Worm (Caenorhabditis elegans) whole organism, midembryonic: ENCODE measurements around the gene cyp-34A7.

Experiments
- T22C8.4 ChIP-seq: fragments of 200-800 bp; sonication (Bioruptor generic); IDR thresholded peaks from 2 replicates; pipeline ENCODE4 v1.3.6; 2022; ENCODE audit warnings: missing genetic modification characterization, missing compliant biosample characterization
- cog-1 ChIP-seq: sonication (generic microtip); optimal IDR thresholded peaks from 2 replicates; lab custom pipeline; 2016; ENCODE audit warnings: missing genetic modification characterization, missing compliant biosample characterization
- flt-1 ChIP-seq: fragments of 200-800 bp; sonication (Bioruptor generic); IDR thresholded peaks from 2 replicates; pipeline ENCODE4 v1.3.6; 2022; ENCODE audit warnings: missing genetic modification characterization, missing compliant biosample characterization
- klf-2 ChIP-seq: fragments of 200-800 bp; sonication (Bioruptor generic); conservative IDR thresholded peaks from 2 replicates; pipeline ENCODE4 v1.3.6; 2022; ENCODE audit warnings: missing genetic modification reagents, missing genetic modification characterization, missing compliant biosample characterization
- med-1 ChIP-seq: sonication (generic microtip); optimal IDR thresholded peaks from 2 replicates; lab custom pipeline; 2017; ENCODE audit warnings: missing genetic modification characterization, mild to moderate bottlenecking, missing compliant biosample characterization, antibody characterized with exemption, missing genetic modification reagents; ENCODE audit not compliant: insufficient read depth
- ref-1 ChIP-seq: fragments of 200-800 bp; sonication (Bioruptor generic); conservative IDR thresholded peaks from 2 replicates; pipeline ENCODE4 v1.3.6; 2022; ENCODE audit warnings: missing genetic modification reagents, missing genetic modification characterization, missing compliant biosample characterization
- tab-1 ChIP-seq: fragments of 200-800 bp; sonication (Bioruptor generic); IDR thresholded peaks from 2 replicates; pipeline ENCODE4 v1.3.6; 2022; ENCODE audit warnings: missing genetic modification characterization, missing compliant biosample characterization
- ztf-23 ChIP-seq: fragments of 200-800 bp; sonication (Bioruptor generic); IDR thresholded peaks from 2 replicates; pipeline ENCODE4 v1.3.6; 2022; ENCODE audit warnings: missing genetic modification reagents, missing genetic modification characterization, missing compliant biosample characterization
- ztf-29 ChIP-seq: fragments of 200-800 bp; sonication (Bioruptor generic); IDR thresholded peaks from 2 replicates; pipeline ENCODE4 v1.3.6; 2022; ENCODE audit warnings: missing genetic modification reagents, missing genetic modification characterization, missing compliant biosample characterization

The cyp-34A7 gene

DNA sequence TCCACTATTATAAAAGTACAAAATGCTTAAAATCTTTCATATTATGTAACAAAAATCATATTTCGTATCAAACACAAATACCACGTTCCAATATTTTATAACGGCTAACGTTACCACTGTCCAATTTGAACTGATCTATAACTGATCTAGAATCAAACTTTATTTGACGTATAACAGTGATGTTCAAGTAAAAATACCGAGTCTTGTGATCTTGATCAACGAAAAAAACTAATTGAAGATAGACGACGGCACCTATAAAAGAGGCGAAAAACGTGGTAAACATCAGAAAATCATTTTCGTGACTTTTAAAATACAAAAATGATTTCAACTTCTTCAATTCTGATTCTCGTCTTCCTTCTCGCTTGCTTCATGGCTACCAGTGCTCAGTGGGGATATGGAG lies 24.0 kb upstream of the cyp-34A7 start, which contains the start of gene nlp-28:
Gene nlp-28, plus strand, starts transcription at position 285 of the 400 bp plus-strand sequence.
- TF ChIP-seq tab-1 (no peak), med-1 (GFP tag; lab: Kevin White, UChicago) (no peak), T22C8.4 (GFP tag; lab: Robert Waterston, UW) (no peak), cog-1 (no peak), flt-1 (no peak), ref-1 (GFP tag; lab: Robert Waterston, UW) (no peak), klf-2 (GFP tag; lab: Robert Waterston, UW) (no peak), ztf-29 (GFP tag; lab: Robert Waterston, UW) (no peak), ztf-23 (GFP tag; lab: Robert Waterston, UW) (no peak)

DNA sequence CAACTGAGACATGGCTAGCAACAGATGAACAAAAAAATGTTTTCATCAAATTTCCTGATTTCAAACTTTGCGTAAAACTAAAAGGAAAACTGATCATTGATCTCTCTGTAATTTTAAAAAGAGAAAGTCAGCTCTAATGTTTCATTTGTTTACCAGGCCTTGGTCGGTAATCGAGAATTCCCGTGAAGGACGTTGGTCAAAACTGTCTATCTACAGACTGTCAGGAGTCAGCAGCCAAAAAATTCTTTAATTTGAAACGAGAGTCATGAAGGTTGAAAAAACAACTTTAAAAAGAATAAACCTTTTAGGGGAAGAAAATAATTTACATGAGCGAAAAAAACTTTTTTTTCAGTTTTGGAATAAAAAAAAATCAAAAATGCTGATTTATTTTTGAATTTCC lies 21.5 kb upstream of the cyp-34A7 start:
- TF ChIP-seq flt-1, result no peak
- TF ChIP-seq klf-2 (GFP tag; lab: Robert Waterston, UW), result no peak
- no peak for TF ChIP-seq T22C8.4 (GFP tag; lab: Robert Waterston, UW)
- no peak for TF ChIP-seq med-1 (GFP tag; lab: Kevin White, UChicago)
- TF ChIP-seq cog-1, result no peak
- TF ChIP-seq ztf-29 (GFP tag; lab: Robert Waterston, UW), result no peak
- TF ChIP-seq tab-1, result no peak
- TF ChIP-seq ref-1 (GFP tag; lab: Robert Waterston, UW), result no peak
- no peak for TF ChIP-seq ztf-23 (GFP tag; lab: Robert Waterston, UW)

DNA sequence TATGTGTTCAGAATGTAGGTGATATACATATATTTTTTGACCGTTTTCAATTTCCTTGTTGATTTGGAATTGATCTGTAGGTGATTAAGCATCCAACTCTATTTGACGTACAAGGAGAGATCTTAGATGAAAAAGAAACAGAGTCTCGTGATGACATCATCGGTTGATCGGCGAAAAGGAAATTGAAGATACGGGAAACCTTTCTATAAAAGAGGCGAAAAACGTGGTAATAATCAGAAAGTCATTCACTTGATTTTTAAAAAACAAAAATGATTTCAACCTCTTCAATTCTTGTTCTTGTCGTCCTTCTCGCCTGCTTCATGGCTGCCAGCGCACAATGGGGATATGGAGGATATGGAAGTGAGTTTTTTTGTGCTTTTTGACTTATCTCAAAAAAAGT lies 20.6 kb upstream of the cyp-34A7 start, which contains the start of gene nlp-29:
Gene nlp-29, plus strand, starts transcription at position 248 of the 400 bp plus-strand sequence.
- no peak for TF ChIP-seq T22C8.4 (GFP tag; lab: Robert Waterston, UW)
- no peak for TF ChIP-seq ref-1 (GFP tag; lab: Robert Waterston, UW)
- no peak for TF ChIP-seq med-1 (GFP tag; lab: Kevin White, UChicago)
- no peak for TF ChIP-seq cog-1
- no peak for TF ChIP-seq flt-1
- TF ChIP-seq ztf-23 (GFP tag; lab: Robert Waterston, UW), result no peak
- no peak for TF ChIP-seq ztf-29 (GFP tag; lab: Robert Waterston, UW)
- no peak for TF ChIP-seq tab-1
- no peak for TF ChIP-seq klf-2 (GFP tag; lab: Robert Waterston, UW)

DNA sequence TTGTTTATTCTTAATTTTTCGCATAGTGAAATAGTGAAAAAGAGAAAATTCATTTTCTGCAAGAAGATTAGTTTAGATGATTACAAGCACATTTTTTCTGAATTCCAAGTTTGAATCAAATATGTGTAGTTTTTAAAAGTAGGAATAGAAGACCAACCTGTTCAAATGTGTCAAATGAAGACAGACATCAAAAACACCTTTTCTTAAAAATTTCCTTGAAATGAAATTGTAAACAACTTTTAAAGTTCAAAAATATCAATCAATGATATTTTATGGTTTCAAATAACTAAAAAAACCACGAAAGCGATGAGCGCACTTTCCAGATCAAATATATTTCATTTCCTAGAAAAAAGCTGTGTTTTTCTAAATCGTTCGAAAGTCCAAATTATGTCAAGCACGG lies 18.1 kb upstream of the cyp-34A7 start, which contains the start of gene nlp-30:
Gene nlp-30, plus strand, starts transcription at position 301 of the 400 bp plus-strand sequence.
- TF ChIP-seq flt-1 (no peak), T22C8.4 (GFP tag; lab: Robert Waterston, UW) (no peak), med-1 (GFP tag; lab: Kevin White, UChicago) (no peak), cog-1 (no peak), tab-1 (no peak), klf-2 (GFP tag; lab: Robert Waterston, UW) (no peak), ztf-29 (GFP tag; lab: Robert Waterston, UW) (no peak), ztf-23 (GFP tag; lab: Robert Waterston, UW) (no peak), ref-1 (GFP tag; lab: Robert Waterston, UW) (no peak)

DNA sequence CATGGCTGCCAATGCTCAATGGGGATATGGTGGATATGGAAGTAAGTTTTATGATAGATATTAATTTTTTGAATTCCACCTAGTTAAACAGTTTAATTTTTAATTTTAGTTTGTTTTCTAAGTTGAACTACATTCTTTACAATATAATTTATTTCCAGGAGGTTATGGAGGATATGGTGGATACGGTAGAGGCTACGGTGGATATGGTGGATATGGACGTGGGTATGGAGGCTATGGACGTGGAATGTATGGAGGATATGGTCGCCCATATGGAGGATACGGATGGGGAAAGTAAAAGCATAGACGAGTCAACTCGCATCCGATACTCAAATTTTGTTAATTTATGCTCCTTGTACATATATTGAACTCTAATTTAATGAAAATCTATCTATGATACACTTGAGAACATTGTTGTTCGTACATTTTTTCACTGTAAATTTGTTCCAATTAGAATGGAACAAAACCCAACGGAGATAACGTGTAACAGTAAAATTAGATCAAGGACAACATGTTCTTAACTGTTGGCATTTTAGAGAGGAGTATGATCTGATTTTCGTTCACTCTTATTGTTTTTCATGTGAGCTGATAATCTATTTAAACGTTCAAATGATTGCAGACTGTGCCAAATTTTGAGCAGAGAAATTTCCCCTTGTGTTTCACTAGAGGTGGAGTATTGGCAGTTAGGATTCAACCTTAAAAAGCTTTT lies 16.8 kb upstream of the cyp-34A7 start:
- no peak for TF ChIP-seq ztf-23 (GFP tag; lab: Robert Waterston, UW)
- TF ChIP-seq klf-2 (GFP tag; lab: Robert Waterston, UW), result no peak
- TF ChIP-seq ztf-29 (GFP tag; lab: Robert Waterston, UW), result no peak
- no peak for TF ChIP-seq cog-1
- no peak for TF ChIP-seq ref-1 (GFP tag; lab: Robert Waterston, UW)
- TF ChIP-seq T22C8.4 (GFP tag; lab: Robert Waterston, UW), result no peak
- no peak for TF ChIP-seq flt-1
- no peak for TF ChIP-seq tab-1
- TF ChIP-seq med-1 (GFP tag; lab: Kevin White, UChicago), result no peak

DNA sequence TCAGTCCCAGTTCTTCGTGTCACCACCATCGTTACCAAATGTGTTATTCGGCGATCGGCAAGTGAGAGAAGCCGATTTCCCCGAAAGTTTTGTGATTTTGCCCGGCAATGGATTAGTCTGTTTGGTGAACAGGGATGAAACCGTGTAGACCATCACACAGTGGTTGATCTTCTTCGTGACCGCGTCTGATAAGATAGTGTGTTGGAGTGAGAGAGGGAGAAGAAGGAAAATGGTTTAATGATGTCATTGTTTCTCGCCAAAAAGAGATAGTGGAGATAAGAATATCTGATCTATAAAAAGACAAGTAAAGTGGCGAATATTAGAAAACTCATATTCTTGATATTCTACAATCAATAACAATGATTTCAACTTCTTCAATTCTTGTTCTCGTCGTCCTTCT lies 16.2 kb upstream of the cyp-34A7 start, which contains the start of gene nlp-31:
Gene nlp-31, plus strand, starts transcription at position 237 of the 400 bp plus-strand sequence.
- no peak for TF ChIP-seq tab-1
- TF ChIP-seq T22C8.4 (GFP tag; lab: Robert Waterston, UW), result no peak
- TF ChIP-seq med-1 (GFP tag; lab: Kevin White, UChicago), result no peak
- no peak for TF ChIP-seq ref-1 (GFP tag; lab: Robert Waterston, UW)

DNA sequence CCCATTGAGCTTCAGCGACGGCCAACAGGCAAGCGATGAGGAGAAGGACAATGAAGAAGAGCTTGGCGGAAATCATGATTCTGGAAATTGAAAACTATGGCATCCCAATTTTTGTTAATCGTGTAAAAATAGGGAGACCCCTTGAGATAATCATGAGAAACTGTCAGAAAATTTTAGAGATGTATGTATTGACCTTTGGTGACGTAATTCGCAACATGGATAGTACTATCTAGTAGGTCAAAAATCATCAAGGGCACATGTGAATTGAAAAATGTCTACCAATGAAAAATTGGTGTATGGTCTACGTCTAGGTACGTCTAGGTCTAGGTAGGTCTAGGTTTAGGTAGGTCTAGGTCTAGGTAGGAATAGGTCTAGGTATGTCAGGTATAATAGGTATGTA lies 15.4 kb upstream of the cyp-34A7 start, which contains the start of gene nlp-34:
Gene nlp-34, minus strand, starts transcription at position 82 of the 400 bp plus-strand sequence.
- TF ChIP-seq klf-2 (GFP tag; lab: Robert Waterston, UW) (no peak), cog-1 (no peak), ztf-29 (GFP tag; lab: Robert Waterston, UW) (no peak), ztf-23 (GFP tag; lab: Robert Waterston, UW) (no peak), ref-1 (GFP tag; lab: Robert Waterston, UW) (no peak), T22C8.4 (GFP tag; lab: Robert Waterston, UW) (no peak), med-1 (GFP tag; lab: Kevin White, UChicago) (no peak), tab-1 (no peak), flt-1 (no peak)

DNA sequence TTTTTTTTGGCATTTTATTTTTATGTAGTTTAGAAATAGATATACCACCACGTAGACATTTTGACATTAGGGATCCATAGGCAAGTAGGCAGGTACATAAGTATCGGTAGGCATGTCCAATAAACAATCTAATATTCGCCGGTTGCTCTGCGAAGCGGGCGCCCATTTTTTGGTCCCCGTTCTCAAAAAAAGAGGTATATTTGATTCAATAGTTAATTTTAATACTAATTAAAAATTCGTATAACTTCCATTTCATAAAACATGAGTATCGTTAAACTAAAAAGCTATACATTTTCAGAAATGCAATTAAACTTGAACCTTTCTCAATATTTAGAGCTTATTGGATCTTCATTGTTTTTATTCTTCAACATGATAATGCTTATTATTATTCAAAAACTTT lies 13.3 kb upstream of the cyp-34A7 start, which contains the start of gene str-83:
Gene str-83, plus strand, starts transcription at position 301 of the 400 bp plus-strand sequence.
- TF ChIP-seq flt-1, result no peak
- no peak for TF ChIP-seq klf-2 (GFP tag; lab: Robert Waterston, UW)
- no peak for TF ChIP-seq tab-1
- no peak for TF ChIP-seq ztf-29 (GFP tag; lab: Robert Waterston, UW)
- no peak for TF ChIP-seq cog-1
- no peak for TF ChIP-seq T22C8.4 (GFP tag; lab: Robert Waterston, UW)
- no peak for TF ChIP-seq med-1 (GFP tag; lab: Kevin White, UChicago)
- no peak for TF ChIP-seq ref-1 (GFP tag; lab: Robert Waterston, UW)
- TF ChIP-seq ztf-23 (GFP tag; lab: Robert Waterston, UW), result no peak

DNA sequence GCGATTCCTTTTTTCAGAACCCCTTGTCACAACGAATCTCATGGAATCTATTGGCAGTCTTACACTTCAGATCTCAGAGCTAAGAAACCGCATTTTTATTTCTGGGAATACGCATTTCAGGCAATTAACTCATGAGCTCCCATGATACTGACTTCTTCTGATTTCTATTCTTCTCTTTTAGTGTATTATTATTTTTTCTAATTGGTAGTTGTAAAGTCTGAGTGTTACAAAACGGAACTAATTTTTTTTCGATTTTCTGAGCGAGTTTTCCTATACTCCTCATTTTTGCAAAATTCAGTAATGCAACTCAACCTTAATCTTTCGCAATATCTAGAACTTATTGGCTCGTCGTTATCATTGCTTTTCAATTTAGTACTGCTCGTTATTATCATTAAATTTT lies 10.7 kb upstream of the cyp-34A7 start, which contains the start of gene str-82:
Gene str-82, plus strand, starts transcription at position 301 of the 400 bp plus-strand sequence.
- TF ChIP-seq tab-1, result no peak
- no peak for TF ChIP-seq T22C8.4 (GFP tag; lab: Robert Waterston, UW)
- no peak for TF ChIP-seq klf-2 (GFP tag; lab: Robert Waterston, UW)
- TF ChIP-seq cog-1, result no peak
- TF ChIP-seq med-1 (GFP tag; lab: Kevin White, UChicago), result no peak
- no peak for TF ChIP-seq ztf-23 (GFP tag; lab: Robert Waterston, UW)
- no peak for TF ChIP-seq flt-1
- TF ChIP-seq ref-1 (GFP tag; lab: Robert Waterston, UW), result no peak
- TF ChIP-seq ztf-29 (GFP tag; lab: Robert Waterston, UW), result no peak
